Fruit fly (Drosophila melanogaster) whole organism, embryonic: ENCODE data around the gene CG34057.
A peak's percentile ranks its signal among the peaks of the same experiment; 100 is the strongest.

Experiments
- Ada2b ChIP-seq: fragments of 200-800 bp; sonication (Bioruptor generic); IDR thresholded peaks from 2 replicates; pipeline ENCODE4 v1.3.6; 2022; ENCODE audit warnings: missing biosample characterization, missing genetic modification characterization
- Adf1 ChIP-seq: fragments of 200-800 bp; sonication (Bioruptor generic); IDR thresholded peaks from 2 replicates; pipeline ENCODE4 v1.3.6; 2022; ENCODE audit warnings: missing biosample characterization, missing genetic modification characterization
- Aef1 ChIP-seq: fragments of 200-800 bp; sonication (Bioruptor generic); IDR thresholded peaks from 3 replicates; pipeline ENCODE4 v1.3.6; 2022; ENCODE audit warnings: missing biosample characterization, missing genetic modification characterization
- CG10209 ChIP-seq: fragments of 200-800 bp; sonication (Bioruptor generic); optimal IDR thresholded peaks from 3 replicates; lab custom pipeline; 2017; ENCODE audit warnings: missing biosample characterization, mild to moderate bottlenecking, missing genetic modification characterization, missing genetic modification reagents
- CG10267 ChIP-seq: fragments of 200-800 bp; sonication (Bioruptor generic); optimal IDR thresholded peaks from 2 replicates; lab custom pipeline; 2018; ENCODE audit warnings: missing biosample characterization, mild to moderate bottlenecking, missing genetic modification characterization, moderate library complexity
- CG11695 ChIP-seq: fragments of 200-800 bp; sonication (Bioruptor generic); IDR thresholded peaks from 3 replicates; pipeline ENCODE4 v1.3.6; 2022; ENCODE audit warnings: missing biosample characterization, missing genetic modification characterization
- CG13894 ChIP-seq: fragments of 200-800 bp; sonication (Bioruptor generic); optimal IDR thresholded peaks from 3 replicates; lab custom pipeline; 2018; ENCODE audit warnings: missing biosample characterization, mild to moderate bottlenecking, missing genetic modification characterization, moderate library complexity
- CG1602 ChIP-seq: fragments of 200-800 bp; sonication (Bioruptor generic); optimal IDR thresholded peaks from 3 replicates; lab custom pipeline; 2016; ENCODE audit warnings: missing biosample characterization, missing genetic modification characterization
- CG1603 ChIP-seq: fragments of 200-800 bp; sonication (Bioruptor generic); optimal IDR thresholded peaks from 2 replicates; lab custom pipeline; 2019; ENCODE audit warnings: missing biosample characterization, mild to moderate bottlenecking, missing genetic modification characterization, moderate library complexity
- CG16815 ChIP-seq: fragments of 200-800 bp; sonication (Bioruptor generic); optimal IDR thresholded peaks from 3 replicates; lab custom pipeline; 2017; ENCODE audit warnings: missing biosample characterization, mild to moderate bottlenecking, missing genetic modification characterization
- CG2129 ChIP-seq: fragments of 200-800 bp; sonication (Bioruptor generic); IDR thresholded peaks from 2 replicates; pipeline ENCODE4 v1.3.6; 2022; ENCODE audit warnings: missing biosample characterization, missing genetic modification characterization; ENCODE audit not compliant: partially characterized antibody
- CG2199 ChIP-seq: fragments of 200-800 bp; sonication (Bioruptor generic); IDR thresholded peaks from 3 replicates; pipeline ENCODE4 v1.3.6; 2022; ENCODE audit warnings: missing biosample characterization, missing genetic modification characterization
- CG32772 ChIP-seq: fragments of 200-800 bp; sonication (Bioruptor generic); IDR thresholded peaks from 2 replicates; pipeline ENCODE4 v1.3.6; 2022; ENCODE audit warnings: missing biosample characterization, missing genetic modification characterization
- CG6765 ChIP-seq: fragments of 200-800 bp; sonication (Bioruptor generic); optimal IDR thresholded peaks from 3 replicates; lab custom pipeline; 2017; ENCODE audit warnings: missing biosample characterization, mild to moderate bottlenecking, missing genetic modification characterization
- CG7786 ChIP-seq: fragments of 200-800 bp; sonication (Bioruptor generic); optimal IDR thresholded peaks from 2 replicates; lab custom pipeline; 2016; ENCODE audit warnings: missing biosample characterization, missing genetic modification characterization
- CG8765 ChIP-seq: fragments of 200-800 bp; sonication (Bioruptor generic); IDR thresholded peaks from 2 replicates; pipeline ENCODE4 v1.3.6; 2022; ENCODE audit warnings: missing biosample characterization, missing genetic modification characterization
- CG8944 ChIP-seq: fragments of 200-800 bp; sonication (Bioruptor generic); optimal IDR thresholded peaks from 3 replicates; lab custom pipeline; 2016; ENCODE audit warnings: missing biosample characterization, missing genetic modification characterization
- CG9797 ChIP-seq: fragments of 200-800 bp; sonication (Bioruptor generic); optimal IDR thresholded peaks from 3 replicates; lab custom pipeline; 2018; ENCODE audit warnings: missing biosample characterization, mild to moderate bottlenecking, missing genetic modification characterization
- CoRest ChIP-seq: fragments of 200-800 bp; sonication (Bioruptor generic); optimal IDR thresholded peaks from 3 replicates; lab custom pipeline; 2018; ENCODE audit warnings: missing biosample characterization, mild to moderate bottlenecking, missing genetic modification characterization, moderate library complexity
- Eip74EF ChIP-seq, 2 experiments: fragments of 200-800 bp in 1 of 2; fragments of >200 bp in 1 of 2; sonication (Bioruptor generic) in 1 of 2; optimal IDR thresholded peaks; 2 replicates each; lab custom pipeline; 2017 to 2019; ENCODE audit warnings: missing biosample characterization in 2 of 2, missing genetic modification characterization in 2 of 2, mild to moderate bottlenecking in 1 of 2, moderate library complexity in 1 of 2
- Hr39 ChIP-seq: fragments of >200 bp; optimal IDR thresholded peaks from 2 replicates; lab custom pipeline; 2017
- Hsf ChIP-seq: fragments of 200-800 bp; sonication (Bioruptor generic); optimal IDR thresholded peaks from 3 replicates; lab custom pipeline; 2016; ENCODE audit warnings: missing biosample characterization, missing genetic modification characterization
- Med ChIP-seq: fragments of 200-800 bp; sonication (Bioruptor generic); peaks from one replicate; lab custom pipeline; 2016; ENCODE audit warnings: missing biosample characterization, missing genetic modification characterization, mild to moderate bottlenecking, inconsistent platforms, moderate library complexity
- NK7.1 ChIP-seq: fragments of 200-800 bp; sonication (Bioruptor generic); optimal IDR thresholded peaks from 3 replicates; lab custom pipeline; 2016; ENCODE audit warnings: missing biosample characterization, missing genetic modification characterization
- Trl ChIP-seq, 3 experiments: fragments of >200 bp in 2 of 3; fragments of 200-800 bp in 1 of 3; sonication (Bioruptor generic) in 1 of 3; optimal IDR thresholded peaks; 2 replicates in 1 of 3; 3 replicates in 2 of 3; lab custom pipeline; 2016 to 2017; ENCODE audit warnings: missing biosample characterization in 1 of 3, missing genetic modification characterization in 1 of 3
- Xbp1 ChIP-seq: fragments of 200-800 bp; sonication (Bioruptor generic); optimal IDR thresholded peaks from 3 replicates; lab custom pipeline; 2016; ENCODE audit warnings: missing biosample characterization, mild to moderate bottlenecking, missing genetic modification characterization
- az2 ChIP-seq: fragments of 200-800 bp; sonication (Bioruptor generic); optimal IDR thresholded peaks from 3 replicates; lab custom pipeline; 2016; ENCODE audit warnings: missing biosample characterization, missing genetic modification characterization
- bowl ChIP-seq: fragments of 200-800 bp; sonication (Bioruptor generic); IDR thresholded peaks from 2 replicates; pipeline ENCODE4 v1.3.6; 2022; ENCODE audit warnings: missing biosample characterization, missing genetic modification characterization
- btn ChIP-seq: fragments of 200-800 bp; sonication (Bioruptor generic); optimal IDR thresholded peaks from 2 replicates; lab custom pipeline; 2016; ENCODE audit warnings: missing biosample characterization, missing genetic modification characterization
- cg ChIP-seq: fragments of 200-800 bp; sonication (Bioruptor generic); optimal IDR thresholded peaks from 3 replicates; lab custom pipeline; 2019; ENCODE audit warnings: missing biosample characterization, mild to moderate bottlenecking, missing genetic modification characterization, moderate library complexity
- chinmo ChIP-seq: fragments of 200-800 bp; sonication (Bioruptor generic); IDR thresholded peaks from 4 replicates; pipeline ENCODE4 v1.3.6; 2022; ENCODE audit warnings: missing biosample characterization, missing genetic modification characterization; ENCODE audit not compliant: partially characterized antibody
- crol ChIP-seq: fragments of 200-800 bp; sonication (Bioruptor generic); IDR thresholded peaks from 2 replicates; pipeline ENCODE4 v1.3.6; 2022; ENCODE audit warnings: missing biosample characterization, missing genetic modification characterization
- da ChIP-seq: fragments of 200-800 bp; sonication (Bioruptor generic); optimal IDR thresholded peaks from 2 replicates; lab custom pipeline; 2016; ENCODE audit warnings: missing biosample characterization, missing genetic modification characterization
- disco-r ChIP-seq: fragments of 200-800 bp; sonication (Bioruptor generic); optimal IDR thresholded peaks from 2 replicates; lab custom pipeline; 2016; ENCODE audit warnings: missing biosample characterization, missing genetic modification characterization
- en ChIP-seq: fragments of 200-800 bp; sonication (Bioruptor generic); optimal IDR thresholded peaks from 2 replicates; lab custom pipeline; 2016; ENCODE audit warnings: missing biosample characterization, missing genetic modification characterization
- fd102C ChIP-seq: fragments of 200-800 bp; sonication (Bioruptor generic); optimal IDR thresholded peaks from 2 replicates; lab custom pipeline; 2018; ENCODE audit warnings: missing biosample characterization, mild to moderate bottlenecking, missing genetic modification characterization, moderate library complexity
- hbn ChIP-seq: fragments of 200-800 bp; sonication (Bioruptor generic); IDR thresholded peaks from 2 replicates; pipeline ENCODE4 v1.3.6; 2022; ENCODE audit warnings: missing biosample characterization, missing genetic modification characterization; ENCODE audit not compliant: partially characterized antibody
- knrl ChIP-seq: fragments of 200-800 bp; sonication (Bioruptor generic); IDR thresholded peaks from 3 replicates; pipeline ENCODE4 v1.3.6; 2022; ENCODE audit warnings: missing biosample characterization, missing genetic modification characterization; ENCODE audit not compliant: partially characterized antibody
- onecut ChIP-seq: fragments of 200-800 bp; sonication (Bioruptor generic); IDR thresholded peaks from 2 replicates; pipeline ENCODE4 v1.3.6; 2022; ENCODE audit warnings: missing biosample characterization, missing genetic modification characterization
- otp ChIP-seq: fragments of 200-800 bp; sonication (Bioruptor generic); IDR thresholded peaks from 3 replicates; pipeline ENCODE4, ENCODE4 v1.3.6; 2022; ENCODE audit warnings: missing biosample characterization, missing genetic modification characterization
- phol ChIP-seq: fragments of 200-800 bp; sonication (Bioruptor generic); optimal IDR thresholded peaks from 3 replicates; lab custom pipeline; 2018; ENCODE audit warnings: missing biosample characterization, mild to moderate bottlenecking, missing genetic modification characterization, moderate library complexity
- prd ChIP-seq, 3 experiments: fragments of >200 bp in 2 of 3; fragments of 200-800 bp in 1 of 3; sonication (Bioruptor generic) in 1 of 3; optimal IDR thresholded peaks in 2 of 3; IDR thresholded peaks in 1 of 3; 2 replicates in 2 of 3; 3 replicates in 1 of 3; pipeline versions ENCODE4 v1.3.6 to Lab custom; 2017 to 2022; ENCODE audit warnings: missing biosample characterization in 1 of 3, missing genetic modification characterization in 1 of 3
- ro ChIP-seq: fragments of 200-800 bp; sonication (Bioruptor generic); IDR thresholded peaks from 2 replicates; pipeline ENCODE4 v1.3.6; 2022; ENCODE audit warnings: missing biosample characterization, missing genetic modification characterization
- salm ChIP-seq: fragments of 200-800 bp; sonication (Bioruptor generic); optimal IDR thresholded peaks from 2 replicates; lab custom pipeline; 2018; ENCODE audit warnings: missing biosample characterization, mild to moderate bottlenecking, missing genetic modification characterization
- seq ChIP-seq: fragments of 200-800 bp; sonication (Bioruptor generic); IDR thresholded peaks from 2 replicates; pipeline ENCODE4 v1.3.6; 2022; ENCODE audit warnings: missing biosample characterization, missing genetic modification characterization
- z ChIP-seq: fragments of 200-800 bp; sonication (Bioruptor generic); IDR thresholded peaks from 3 replicates; pipeline ENCODE4 v1.3.6; 2022; ENCODE audit warnings: missing biosample characterization, missing genetic modification characterization
- zen2 ChIP-seq: fragments of 200-800 bp; sonication (Bioruptor generic); IDR thresholded peaks from 3 replicates; pipeline ENCODE4 v1.3.6; 2022; ENCODE audit warnings: missing biosample characterization, missing genetic modification characterization; ENCODE audit not compliant: partially characterized antibody

The CG34057 gene

dm6 chr3L:880851-881250 is 16.3 kb upstream of the CG34057 start (continued):
- no peak for TF ChIP-seq CG2199 (GFP tag; lab: Robert Waterston, UW)
- peak; percentile 79 to 83 for TF ChIP-seq Trl (optimal IDR thresholded peaks at IDR 0.05; lab: Kevin White, UChicago)
- TF ChIP-seq Trl (GFP tag; optimal IDR thresholded peaks at IDR 0.05; lab: Kevin White, UChicago): no peak
- TF ChIP-seq fd102C (GFP tag; lab: Kevin White, UChicago): no peak
- TF ChIP-seq cg (GFP tag; lab: Kevin White, UChicago): peak; percentile 33
- TF ChIP-seq, all 482 proteins: peak for 10

dm6 chr3L:881496-882235 is 15.5 kb upstream of the CG34057 start, which contains the start of gene CG13907:
Gene CG13907 (minus strand): TSS chr3L:882013.
- no peak for TF ChIP-seq bowl (GFP tag; lab: Robert Waterston, UW)
- TF ChIP-seq CG7786 (GFP tag; lab: Kevin White, UChicago): no peak
- TF ChIP-seq otp: no peak
- TF ChIP-seq Hsf: no peak
- TF ChIP-seq CG32772 (GFP tag; lab: Robert Waterston, UW): no peak
- TF ChIP-seq az2: no peak
- no peak for TF ChIP-seq disco-r
- no peak for TF ChIP-seq CG11695 (GFP tag; lab: Robert Waterston, UW)
- TF ChIP-seq salm: no peak
- TF ChIP-seq CG10209 (GFP tag; lab: Kevin White, UChicago): no peak
- TF ChIP-seq Eip74EF (GFP tag; optimal IDR thresholded peaks at IDR 0.05; lab: Kevin White, UChicago): no peak
- 0 out of 3 replicates have a peak, but pooled peaks have one; percentile 17 for TF ChIP-seq knrl (GFP tag; lab: Robert Waterston, UW)
- TF ChIP-seq crol (GFP tag; lab: Robert Waterston, UW): peak; percentile 61; the same call in 1 of the 2 replicates
- no peak for TF ChIP-seq CG1603
- TF ChIP-seq btn: no peak
- TF ChIP-seq en (GFP tag; lab: Kevin White, UChicago): no peak
- no peak for TF ChIP-seq prd (optimal IDR thresholded peaks at IDR 0.05; lab: Kevin White, UChicago)
- no peak for TF ChIP-seq prd (GFP tag; IDR thresholded peaks at IDR 0.05; lab: Robert Waterston, UW)
- no peak for TF ChIP-seq da (GFP tag; lab: Kevin White, UChicago)
- peak; percentile 47; the same call in 2 of the 3 replicates for TF ChIP-seq zen2
- no peak; the same call in 2 of the 3 replicates for TF ChIP-seq z (GFP tag; lab: Robert Waterston, UW)
- TF ChIP-seq Ada2b (GFP tag; lab: Robert Waterston, UW): no peak
- 0 out of 2 replicates have a peak, but pooled peaks have one; percentile 5 for TF ChIP-seq Adf1 (GFP tag; lab: Robert Waterston, UW)
- TF ChIP-seq phol (tag; lab: Kevin White, UChicago): no peak
- no peak for TF ChIP-seq Hr39 (lab: Kevin White, UChicago)
- TF ChIP-seq CG6765: no peak
- TF ChIP-seq Med (GFP tag; lab: Kevin White, UChicago): peak; percentile 78
- peak; percentile 63 for TF ChIP-seq onecut
- no peak for TF ChIP-seq CG10267
- TF ChIP-seq hbn (GFP tag; lab: Robert Waterston, UW): peak; percentile 43; the same call in 1 of the 2 replicates
- TF ChIP-seq chinmo (GFP tag; lab: Robert Waterston, UW): peak; percentile 82
- no peak for TF ChIP-seq CG8765
- no peak for TF ChIP-seq Aef1 (GFP tag; lab: Robert Waterston, UW)
- no peak for TF ChIP-seq CG9797 (GFP tag; lab: Kevin White, UChicago)
- TF ChIP-seq CG13894 (tag; lab: Kevin White, UChicago): no peak
- TF ChIP-seq CG1602 (GFP tag; lab: Kevin White, UChicago): no peak
- TF ChIP-seq ro (GFP tag; lab: Robert Waterston, UW): no peak
- TF ChIP-seq CoRest: no peak
- no peak for TF ChIP-seq NK7.1
- no peak; the same call in 1 of the 2 replicates for TF ChIP-seq seq (GFP tag; lab: Robert Waterston, UW)
- no peak for TF ChIP-seq CG16815 (GFP tag; lab: Kevin White, UChicago)
- TF ChIP-seq Xbp1 (GFP tag; lab: Kevin White, UChicago): no peak
- no peak for TF ChIP-seq CG2129
- no peak for TF ChIP-seq CG8944 (GFP tag; lab: Kevin White, UChicago)
